Worm (Caenorhabditis elegans) whole organism, L3 larva: Measurements from ENCODE around the gene ctl-3.

Source experiments
- ceh-82 ChIP-seq: fragments of 150-350 bp; optimal IDR thresholded peaks from 2 replicates; lab custom pipeline; 2014; ENCODE audit warnings: missing biosample characterization, missing genetic modification characterization
- daf-12 ChIP-seq: fragments of 150-350 bp; optimal IDR thresholded peaks from 2 replicates; lab custom pipeline; 2014; ENCODE audit warnings: missing biosample characterization, missing genetic modification reagents, missing genetic modification characterization
- egl-27 ChIP-seq: sonication (generic microtip); optimal IDR thresholded peaks from 4 replicates; lab custom pipeline; 2017; ENCODE audit warnings: missing biosample characterization, missing genetic modification reagents, missing genetic modification characterization
- fkh-2 ChIP-seq: fragments of 150-350 bp; optimal IDR thresholded peaks from 2 replicates; lab custom pipeline; 2014; ENCODE audit warnings: missing biosample characterization, missing genetic modification reagents, missing genetic modification characterization
- lin-39 ChIP-seq: fragments of 150-350 bp; optimal IDR thresholded peaks from 2 replicates; lab custom pipeline; 2018; ENCODE audit warnings: missing biosample characterization, missing genetic modification reagents, missing genetic modification characterization
- sea-2 ChIP-seq: fragments of 150-350 bp; sonication (generic microtip); optimal IDR thresholded peaks from 4 replicates; lab custom pipeline; 2014; ENCODE audit warnings: missing biosample characterization, missing genetic modification reagents, missing genetic modification characterization

- TF ChIP-seq daf-12 (tag; lab: Kevin White, UChicago) (no peak), fkh-2 (tag; lab: Kevin White, UChicago) (no peak), sea-2 (GFP tag; lab: Kevin White, UChicago) (no peak), egl-27 (tag; lab: Kevin White, UChicago) (no peak), lin-39 (tag; lab: Kevin White, UChicago) (no peak), ceh-82 (no peak)
These were observed 21.6 kb downstream of the ctl-3 start, which contains the start of gene srh-42 for ce11 chrII:14288968-14289367.
